Worm (Caenorhabditis elegans) whole organism, young adult: Measurements from ENCODE around the gene ZK856.5.

Experiments used
- B0019.2 ChIP-seq: fragments of 200-800 bp; sonication (Bioruptor generic); conservative IDR thresholded peaks from 2 replicates; pipeline ENCODE4 v1.3.6; 2022; ENCODE audit warnings: missing genetic modification reagents, missing genetic modification characterization, missing compliant biosample characterization
- ama-1 ChIP-seq, 3 experiments: fragments of 150-350 bp in 1 of 3; sonication (generic microtip) in 2 of 3; optimal IDR thresholded peaks; 2 replicates each; lab custom pipeline; 2014 to 2018; ENCODE audit warnings: missing biosample characterization in 2 of 3, missing genetic modification characterization in 2 of 3, missing genetic modification reagents in 2 of 3
- ztf-22 ChIP-seq: fragments of 200-800 bp; sonication (Bioruptor generic); optimal IDR thresholded peaks from 2 replicates; lab custom pipeline; 2018; ENCODE audit warnings: mild to moderate bottlenecking, missing genetic modification characterization, moderate library complexity, missing compliant biosample characterization
- ztf-3 ChIP-seq: fragments of 200-800 bp; sonication (Bioruptor generic); optimal IDR thresholded peaks from 2 replicates; lab custom pipeline; 2018; ENCODE audit warnings: mild to moderate bottlenecking, missing genetic modification characterization, missing compliant biosample characterization

- TF ChIP-seq B0019.2 (GFP tag; lab: Robert Waterston, UW) (no peak), ztf-22 (no peak), ztf-3 (GFP tag; lab: Kevin White, UChicago) (no peak), ama-1 (optimal IDR thresholded peaks at IDR 0.05; lab: Kevin White, UChicago) (no peak), ama-1 (GFP tag; optimal IDR thresholded peaks at IDR 0.05; lab: Kevin White, UChicago) (no peak)
These were observed 10.7 kb downstream of the ZK856.5 start, which contains the start of gene cul-5 for ce11 chrV:10179235-10179634.
